Fruit fly (Drosophila melanogaster): Measurements from ENCODE around the gene CG2113.

Gene CG2113

DNA sequence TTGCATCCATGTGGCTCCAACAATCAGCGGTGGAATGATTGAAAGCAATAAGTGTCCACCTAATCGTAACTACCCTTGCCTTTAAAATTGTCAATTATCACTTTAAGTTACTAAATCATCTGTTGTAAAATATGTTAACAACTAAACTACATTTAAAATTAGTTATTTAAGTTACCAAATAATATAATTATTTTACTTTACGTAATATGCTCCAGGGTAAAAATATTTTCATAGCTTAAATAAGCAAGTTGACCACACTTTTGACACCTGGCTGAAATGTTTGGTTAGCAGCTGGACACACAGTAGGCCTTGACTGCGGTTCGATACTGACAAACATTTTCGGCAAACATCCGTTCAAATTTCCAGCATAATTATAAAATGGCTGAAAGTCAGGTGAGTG, at the start of gene CG2113:
TSS of gene CG2113 (plus strand) at position 301 of the 400 bp plus-strand sequence.
- TF ChIP-seq pan (optimal IDR thresholded peaks at IDR 0.05) (no peak), psq (optimal IDR thresholded peaks at IDR 0.05) (no peak), CG8478 (optimal IDR thresholded peaks at IDR 0.05) (no peak), Dll (optimal IDR thresholded peaks at IDR 0.05) (no peak), EcR (GFP tag; optimal IDR thresholded peaks at IDR 0.05) (no peak), usp (GFP tag; optimal IDR thresholded peaks at IDR 0.05) (no peak)

DNA sequence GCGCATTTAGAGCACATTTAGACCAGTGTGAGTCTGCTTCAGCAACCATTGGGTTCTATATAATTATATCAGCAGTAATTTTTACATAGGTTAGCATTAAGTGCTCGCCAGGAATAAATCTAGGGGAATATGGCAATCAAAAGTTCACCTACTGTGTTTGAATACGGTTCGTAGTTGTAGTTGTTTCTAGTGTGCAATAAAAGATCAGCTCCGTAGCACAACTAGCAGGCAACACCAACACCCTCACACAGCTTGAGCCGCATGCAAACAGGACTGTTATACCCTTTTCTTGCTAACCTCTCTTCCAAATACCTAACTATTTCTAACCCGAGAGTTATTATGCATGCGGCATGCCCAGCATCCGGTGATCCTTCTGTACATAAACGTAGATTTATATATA, 43.5 kb upstream of the CG2113 start, which contains the start of gene CG32846:
TSS of gene CG32846 (minus strand) at position 101 of the 400 bp plus-strand sequence.
- TF ChIP-seq psq (optimal IDR thresholded peaks at IDR 0.05) (no peak), CG8478 (optimal IDR thresholded peaks at IDR 0.05) (no peak), usp (GFP tag; optimal IDR thresholded peaks at IDR 0.05) (no peak), Dll (optimal IDR thresholded peaks at IDR 0.05) (no peak), pan (optimal IDR thresholded peaks at IDR 0.05) (no peak), EcR (GFP tag; optimal IDR thresholded peaks at IDR 0.05) (no peak)

DNA sequence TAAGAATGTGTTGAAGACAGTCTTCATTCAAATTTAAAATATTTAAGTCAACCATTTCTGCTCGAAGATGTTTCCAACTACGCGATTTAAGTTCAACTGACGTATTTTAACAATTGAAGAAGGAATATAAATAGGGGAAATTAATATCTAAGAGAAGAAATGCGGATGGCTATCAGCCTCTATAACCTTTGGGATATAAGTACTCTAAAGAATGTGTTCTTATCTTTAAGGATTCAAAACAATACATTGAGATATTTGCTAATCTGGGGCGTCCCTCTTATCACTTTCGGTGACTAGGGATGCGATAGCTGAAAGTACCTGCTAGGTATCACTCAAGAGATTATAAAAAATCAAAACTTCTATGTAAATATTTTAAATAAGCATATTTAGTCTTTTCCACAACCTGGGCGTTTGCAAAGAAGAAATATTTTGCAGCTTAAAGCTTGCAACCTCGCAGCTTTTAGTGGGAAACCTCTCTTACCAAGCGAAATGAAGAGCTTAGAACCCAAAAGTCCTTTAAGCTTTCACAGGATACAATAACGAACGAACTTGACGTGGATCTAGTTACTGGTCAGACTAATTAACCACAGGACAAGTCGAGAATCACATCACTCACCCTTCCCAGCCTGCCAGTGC, 33.9 kb upstream of the CG2113 start, which contains the start of the genes CG34025 and Or63a:
TSS of gene CG34025 (minus strand) at position 101 of the 636 bp plus-strand sequence.
TSS of gene Or63a (plus strand) at position 586 of the 636 bp plus-strand sequence.
- no peak for TF ChIP-seq psq (optimal IDR thresholded peaks at IDR 0.05)
- TF ChIP-seq usp (GFP tag; optimal IDR thresholded peaks at IDR 0.05), result no peak
- TF ChIP-seq EcR (GFP tag; optimal IDR thresholded peaks at IDR 0.05), result no peak
- no peak for TF ChIP-seq CG8478 (optimal IDR thresholded peaks at IDR 0.05)
- no peak for TF ChIP-seq pan (optimal IDR thresholded peaks at IDR 0.05)
- TF ChIP-seq Dll (optimal IDR thresholded peaks at IDR 0.05), result no peak

DNA sequence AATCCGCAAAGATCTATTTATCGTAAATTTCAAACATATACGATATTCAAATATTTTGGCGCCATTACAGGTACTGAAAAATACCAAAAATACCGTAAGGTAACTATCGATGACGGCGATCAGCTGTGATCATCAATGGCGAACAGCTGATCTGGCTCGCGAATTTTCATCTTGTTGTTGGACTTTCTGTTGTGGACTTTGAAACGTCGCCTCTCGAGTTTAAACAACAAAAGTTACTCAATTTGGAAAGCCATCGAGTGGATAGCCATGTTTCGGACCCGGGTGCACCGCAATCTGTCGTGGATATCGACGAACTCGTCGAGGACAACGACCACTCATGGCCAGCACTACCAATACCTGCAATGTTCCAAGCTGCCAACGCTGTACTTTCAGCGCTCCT, 14.1 kb upstream of the CG2113 start, which contains the start of gene CPT2:
TSS of gene CPT2 (plus strand) at position 167 of the 400 bp plus-strand sequence.
- TF ChIP-seq EcR (GFP tag; optimal IDR thresholded peaks at IDR 0.05) (no peak), usp (GFP tag; optimal IDR thresholded peaks at IDR 0.05) (no peak), Dll (optimal IDR thresholded peaks at IDR 0.05) (no peak)

DNA sequence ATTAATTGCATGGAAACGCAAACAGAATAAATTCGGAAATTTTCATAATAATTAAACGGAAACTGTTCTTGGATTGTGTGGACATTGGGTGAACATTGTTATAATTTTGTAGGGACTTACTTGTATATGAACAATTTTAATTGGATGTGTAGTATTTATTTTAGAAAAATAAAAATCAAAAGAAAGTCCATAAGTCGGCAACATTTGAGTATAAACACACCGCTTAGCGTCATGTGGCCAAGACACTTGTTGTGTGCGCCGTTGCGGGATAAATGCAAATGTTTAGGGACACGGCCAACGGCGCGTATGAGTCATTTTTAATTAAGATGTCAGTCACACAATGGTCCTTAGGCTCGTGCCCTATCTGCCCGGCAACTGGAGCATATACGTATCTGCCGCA, 8.7 kb upstream of the CG2113 start:
- no peak for TF ChIP-seq psq (optimal IDR thresholded peaks at IDR 0.05)

DNA sequence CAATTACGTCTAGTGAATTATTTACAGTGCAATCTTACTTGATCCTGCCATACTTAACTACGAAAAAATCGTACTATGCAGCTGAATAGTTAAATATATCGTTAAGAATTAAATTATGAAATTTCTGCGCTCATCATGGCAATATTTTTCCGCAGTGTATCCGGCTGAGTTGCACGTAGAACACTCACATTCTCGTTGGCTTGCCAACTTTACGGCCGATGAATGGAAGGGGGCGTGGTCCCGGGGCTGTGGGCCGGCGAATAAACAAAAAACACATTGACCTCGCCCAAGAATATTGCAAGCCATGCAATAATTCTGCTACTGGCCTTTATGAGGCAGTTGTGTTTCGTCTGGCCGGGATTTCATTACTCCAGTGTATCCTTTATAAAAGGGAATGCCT, 7.2 kb upstream of the CG2113 start:
- TF ChIP-seq usp (GFP tag; optimal IDR thresholded peaks at IDR 0.05), result no peak
- no peak for TF ChIP-seq psq (optimal IDR thresholded peaks at IDR 0.05)
- TF ChIP-seq Dll (optimal IDR thresholded peaks at IDR 0.05), result no peak
- no peak for TF ChIP-seq pan (optimal IDR thresholded peaks at IDR 0.05)

DNA sequence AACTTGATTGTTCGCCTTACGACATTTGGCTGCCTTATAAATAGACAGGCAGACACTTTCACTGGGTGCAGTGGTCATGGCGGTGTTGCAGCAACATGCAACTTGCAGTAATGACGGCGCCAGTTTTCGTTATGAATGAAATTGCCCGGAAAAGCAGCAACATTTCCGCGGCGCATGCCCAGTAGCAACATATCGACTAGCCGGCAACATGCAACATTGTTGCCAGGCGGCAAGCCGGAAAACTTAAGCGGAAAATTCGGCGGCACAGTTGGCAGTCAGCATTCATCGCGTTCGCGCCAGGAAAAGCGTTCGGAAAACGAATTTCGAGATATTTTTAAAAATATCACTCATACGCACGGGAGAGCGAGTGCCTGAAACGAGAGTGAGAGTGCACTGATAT, 6.5 kb downstream of the CG2113 start, which contains the start of gene FMRFaR:
TSS of gene FMRFaR (plus strand) at position 272 of the 400 bp plus-strand sequence.
- TF ChIP-seq Dll (optimal IDR thresholded peaks at IDR 0.05), result no peak
- no peak for TF ChIP-seq pan (optimal IDR thresholded peaks at IDR 0.05)
- no peak for TF ChIP-seq CG8478 (optimal IDR thresholded peaks at IDR 0.05)
- no peak for TF ChIP-seq usp (GFP tag; optimal IDR thresholded peaks at IDR 0.05)
- TF ChIP-seq EcR (GFP tag; optimal IDR thresholded peaks at IDR 0.05), result no peak
- no peak for TF ChIP-seq psq (optimal IDR thresholded peaks at IDR 0.05)

DNA sequence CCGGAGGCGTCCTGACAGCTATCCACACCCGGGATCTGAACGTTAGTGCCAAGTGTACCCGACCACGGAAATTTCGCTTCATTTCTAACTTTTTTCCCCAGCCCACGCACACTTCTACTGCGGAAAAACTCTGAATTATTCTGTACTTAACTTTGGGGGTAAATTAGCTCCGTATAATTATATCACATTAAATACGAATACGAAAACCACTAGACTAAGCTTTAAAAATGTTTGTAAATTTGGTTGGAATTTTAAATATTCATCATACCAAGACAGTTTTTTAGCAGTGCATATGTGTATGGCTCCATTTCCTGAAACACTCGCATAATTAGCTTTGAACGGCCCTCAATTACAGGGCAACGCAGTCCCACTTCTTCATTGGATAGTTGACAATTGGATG, 18.5 kb downstream of the CG2113 start:
- TF ChIP-seq usp (GFP tag; optimal IDR thresholded peaks at IDR 0.05), result no peak
- TF ChIP-seq CG8478 (optimal IDR thresholded peaks at IDR 0.05), result no peak
- TF ChIP-seq psq (optimal IDR thresholded peaks at IDR 0.05), result no peak
- no peak for TF ChIP-seq Dll (optimal IDR thresholded peaks at IDR 0.05)
- no peak for TF ChIP-seq EcR (GFP tag; optimal IDR thresholded peaks at IDR 0.05)
- TF ChIP-seq pan (optimal IDR thresholded peaks at IDR 0.05), result no peak

DNA sequence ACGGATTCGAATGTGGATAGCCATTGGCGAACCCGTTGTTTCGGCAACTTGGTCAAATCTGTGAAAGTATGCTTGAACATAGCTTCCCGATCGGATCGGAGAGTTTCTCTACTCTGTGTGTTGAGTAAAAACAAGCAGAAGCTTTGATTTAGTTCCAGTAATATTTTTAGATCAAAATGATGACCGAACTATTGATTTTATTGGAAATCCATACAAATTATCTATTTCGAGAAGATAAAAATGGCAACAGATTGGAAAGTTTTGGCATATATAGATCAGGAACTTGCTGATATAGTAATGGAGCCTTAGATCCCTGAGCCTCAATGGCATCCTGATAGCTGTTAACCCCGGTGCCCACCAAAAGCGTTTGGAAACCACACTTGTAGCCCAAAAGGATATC, 21.0 kb downstream of the CG2113 start, which contains the start of gene CG32488:
TSS of gene CG32488 (minus strand) at position 101 of the 400 bp plus-strand sequence.
- TF ChIP-seq psq (optimal IDR thresholded peaks at IDR 0.05) (no peak), pan (optimal IDR thresholded peaks at IDR 0.05) (no peak), Dll (optimal IDR thresholded peaks at IDR 0.05) (no peak), EcR (GFP tag; optimal IDR thresholded peaks at IDR 0.05) (no peak), CG8478 (optimal IDR thresholded peaks at IDR 0.05) (no peak), usp (GFP tag; optimal IDR thresholded peaks at IDR 0.05) (no peak)

DNA sequence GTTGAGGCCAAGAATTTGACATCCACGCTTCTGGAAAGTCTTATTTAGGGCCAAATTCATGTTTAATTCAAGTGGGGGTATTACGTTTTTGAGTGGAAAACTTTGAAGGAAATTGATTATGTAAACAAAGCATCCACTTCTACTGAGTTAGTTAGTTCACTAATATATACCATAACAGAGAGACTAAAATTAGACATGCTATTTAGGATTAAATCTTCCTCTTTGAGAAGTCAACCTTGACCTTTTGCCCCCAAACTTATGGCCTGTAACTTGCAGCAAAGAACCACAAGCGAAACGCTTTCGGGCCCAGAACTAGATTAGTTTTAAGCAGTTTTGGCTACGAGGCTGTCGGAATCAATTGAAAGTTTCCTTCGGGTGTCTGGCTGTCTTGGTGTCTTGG, 22.2 kb downstream of the CG2113 start, which contains the start of gene CG32487:
TSS of gene CG32487 (minus strand) at position 101 of the 400 bp plus-strand sequence.
- no peak for TF ChIP-seq psq (optimal IDR thresholded peaks at IDR 0.05)
- TF ChIP-seq pan (optimal IDR thresholded peaks at IDR 0.05), result no peak
- no peak for TF ChIP-seq EcR (GFP tag; optimal IDR thresholded peaks at IDR 0.05)
- no peak for TF ChIP-seq usp (GFP tag; optimal IDR thresholded peaks at IDR 0.05)
- no peak for TF ChIP-seq Dll (optimal IDR thresholded peaks at IDR 0.05)
- no peak for TF ChIP-seq CG8478 (optimal IDR thresholded peaks at IDR 0.05)

DNA sequence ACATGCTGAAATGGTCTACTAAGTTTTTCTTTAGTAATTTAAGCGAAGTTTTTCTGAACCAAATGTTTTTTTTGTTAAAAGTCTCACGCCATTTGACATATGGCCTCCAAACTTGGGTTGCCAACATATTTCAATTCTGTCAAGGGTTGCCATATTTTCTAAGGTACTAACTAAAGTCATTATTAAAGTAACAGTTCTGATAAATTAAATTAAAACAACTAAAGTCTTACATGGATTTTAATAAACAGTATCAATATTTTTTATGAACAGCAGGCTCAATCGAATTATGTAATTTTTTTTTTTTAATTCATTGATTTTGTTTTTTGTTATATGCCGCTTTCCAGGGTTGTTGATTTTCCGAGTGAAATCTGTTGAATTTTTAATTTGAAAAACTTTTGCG, 31.4 kb downstream of the CG2113 start, which contains the start of gene aly:
TSS of gene aly (minus strand) at position 101 of the 400 bp plus-strand sequence.
- TF ChIP-seq EcR (GFP tag; optimal IDR thresholded peaks at IDR 0.05) (no peak), pan (optimal IDR thresholded peaks at IDR 0.05) (no peak), CG8478 (optimal IDR thresholded peaks at IDR 0.05) (no peak), Dll (optimal IDR thresholded peaks at IDR 0.05) (no peak), usp (GFP tag; optimal IDR thresholded peaks at IDR 0.05) (no peak), psq (optimal IDR thresholded peaks at IDR 0.05) (no peak)

DNA sequence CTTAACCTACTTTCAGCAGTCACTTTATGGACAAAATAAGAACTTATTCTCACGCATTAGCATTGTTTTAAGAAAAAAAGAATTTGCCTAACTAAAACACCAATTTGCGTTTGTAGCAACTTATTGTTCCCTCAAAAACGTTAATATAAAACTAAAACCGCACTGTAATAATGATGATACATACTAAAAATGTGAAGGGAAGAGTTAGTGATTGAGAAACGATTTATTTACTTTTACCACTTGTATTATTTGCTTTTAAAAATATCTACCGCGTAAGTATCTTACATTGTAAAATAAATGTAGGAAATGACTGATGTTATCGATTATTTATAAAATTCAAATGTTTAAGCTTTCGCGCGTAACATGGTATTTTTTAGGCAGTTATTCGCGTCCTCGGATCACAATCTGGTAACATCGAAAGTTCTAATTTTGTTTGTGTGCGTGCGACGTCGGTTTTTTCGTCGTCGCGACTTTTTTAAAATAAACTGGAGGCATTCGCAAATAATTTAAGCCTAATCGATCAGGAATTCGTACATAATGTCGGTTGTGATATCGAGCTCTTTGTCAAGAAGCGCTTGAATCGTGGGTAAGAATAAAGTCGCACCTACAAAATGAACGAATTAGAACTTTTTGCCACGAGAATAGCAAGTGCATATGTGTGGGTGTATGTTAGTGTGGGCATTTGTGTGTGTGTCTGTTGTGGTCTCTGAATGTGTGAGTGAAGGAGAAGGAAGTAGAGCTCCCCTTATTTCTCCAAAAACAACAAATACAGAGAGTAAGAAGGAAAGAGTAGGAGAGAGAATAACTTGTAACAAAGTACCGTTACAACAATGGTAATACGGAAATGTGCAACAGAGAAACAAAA, 40.0 kb downstream of the CG2113 start, which contains the start of gene CG2162:
TSS of gene CG2162 (plus strand) at position 418 of the 865 bp plus-strand sequence.
- TF ChIP-seq EcR (GFP tag; optimal IDR thresholded peaks at IDR 0.05) (no peak), CG8478 (optimal IDR thresholded peaks at IDR 0.05) (peak; percentile 74)

Measured in whole organism.